Fruit fly (Drosophila melanogaster): ENCODE results near the gene TAF1B.

Gene TAF1B

DNA sequence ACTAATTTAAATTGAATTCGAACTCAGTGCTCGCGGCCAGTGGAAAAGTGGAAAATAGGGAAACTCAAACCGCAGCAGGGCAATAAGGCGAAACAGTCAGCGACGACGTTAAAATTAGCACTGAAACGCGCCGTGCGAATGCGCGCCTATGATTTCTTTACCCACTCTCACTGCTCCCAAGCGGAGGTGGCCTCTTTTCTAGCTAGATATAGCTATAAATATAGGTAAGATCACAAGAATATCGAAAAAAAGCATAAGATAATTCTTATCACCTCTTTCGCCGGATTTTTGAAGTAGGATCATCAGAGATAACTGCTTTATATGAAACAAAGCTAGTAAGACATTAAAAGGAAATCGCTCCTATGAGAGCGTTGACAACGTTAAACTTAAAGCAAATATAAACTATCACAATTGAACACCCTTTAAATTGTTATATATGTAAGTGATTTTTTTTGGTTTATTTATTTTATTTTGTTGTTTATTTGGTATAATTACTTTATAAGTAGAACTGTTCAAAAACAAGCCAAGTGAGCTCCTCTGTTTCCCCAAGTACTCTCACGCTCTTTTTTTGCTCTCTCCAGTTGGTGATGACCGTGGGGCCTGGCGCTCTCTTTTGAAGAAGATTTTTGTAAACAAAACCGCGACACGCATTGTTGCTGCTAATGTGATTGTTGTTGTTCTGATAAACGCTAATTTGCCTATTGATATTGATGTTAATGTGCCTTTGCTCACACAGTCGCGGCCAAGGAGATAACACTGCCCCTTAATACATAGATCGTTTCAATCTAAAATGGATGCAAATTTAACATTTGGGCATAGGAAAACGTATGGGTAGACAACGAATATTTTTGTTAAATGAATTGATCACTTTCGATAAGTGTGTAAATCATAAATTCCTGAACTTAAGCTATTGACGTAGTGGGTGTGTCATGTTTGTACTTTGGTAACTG, 4.1 kb downstream of the TAF1B start, which contains the start of gene tws (continued):
- no peak for TF ChIP-seq CG2889 (GFP tag; IDR thresholded peaks at IDR 0.05)
- no peak for TF ChIP-seq Fer2 (tag; optimal IDR thresholded peaks at IDR 0.05)
- peak; percentile 54 for TF ChIP-seq CG9727 (GFP tag; optimal IDR thresholded peaks at IDR 0.05)
- TF ChIP-seq crc (GFP tag; optimal IDR thresholded peaks at IDR 0.05), result peak; percentile 6
- TF ChIP-seq klu (GFP tag; IDR thresholded peaks at IDR 0.05), result no peak
- TF ChIP-seq dpn (GFP tag; optimal IDR thresholded peaks at IDR 0.05), result peak in 1 of 2 experiments; percentile 48
- TF ChIP-seq zfh2 (GFP tag; optimal IDR thresholded peaks at IDR 0.05), result peak; percentile 11
- TF ChIP-seq CG2678 (tag; optimal IDR thresholded peaks at IDR 0.05), result peak; percentile 64
- no peak for TF ChIP-seq CG7963 (GFP tag; IDR thresholded peaks at IDR 0.05; ENCODE audit: partially characterized antibody)
- TF ChIP-seq CG10431 (GFP tag; optimal IDR thresholded peaks at IDR 0.05), result peak; percentile 1
- TF ChIP-seq slp2 (GFP tag; optimal IDR thresholded peaks at IDR 0.05), result peak; percentile 30
- TF ChIP-seq CG6765 (GFP tag; optimal IDR thresholded peaks at IDR 0.05), result peak; percentile 59
- TF ChIP-seq ato (GFP tag; IDR thresholded peaks at IDR 0.05; ENCODE audit: partially characterized antibody), result no peak
- no peak for TF ChIP-seq vfl (GFP tag; optimal IDR thresholded peaks at IDR 0.05)
- TF ChIP-seq ken (GFP tag; IDR thresholded peaks at IDR 0.05), result no peak
- no peak for TF ChIP-seq gsb-n (tag; optimal IDR thresholded peaks at IDR 0.05)
- peak; percentile 0 for TF ChIP-seq CG15696 (tag; optimal IDR thresholded peaks at IDR 0.05)
- TF ChIP-seq B-H2 (GFP tag; optimal IDR thresholded peaks at IDR 0.05), result peak; percentile 4
- no peak for TF ChIP-seq CG8359 (GFP tag; optimal IDR thresholded peaks at IDR 0.05; ENCODE audit: borderline replicate concordance)
- TF ChIP-seq CG12299 (tag; optimal IDR thresholded peaks at IDR 0.05), result no peak
- TF ChIP-seq CG15011 (GFP tag; optimal IDR thresholded peaks at IDR 0.05), result peak; percentile 14
- TF ChIP-seq Antp (GFP tag; optimal IDR thresholded peaks at IDR 0.05), result no peak
- no peak for TF ChIP-seq ERR (GFP tag; optimal IDR thresholded peaks at IDR 0.05)
- peak; percentile 3 for TF ChIP-seq shn (GFP tag; optimal IDR thresholded peaks at IDR 0.05)
- TF ChIP-seq Optix (GFP tag; IDR thresholded peaks at IDR 0.05), result no peak
- peak; percentile 74 for TF ChIP-seq Atf6 (GFP tag; IDR thresholded peaks at IDR 0.05)
- no peak for TF ChIP-seq Rx (GFP tag; IDR thresholded peaks at IDR 0.05)
- no peak for TF ChIP-seq Hey (tag; optimal IDR thresholded peaks at IDR 0.05)
- TF ChIP-seq Hr3 (GFP tag; optimal IDR thresholded peaks at IDR 0.05), result peak; percentile 16
- no peak for TF ChIP-seq Abd-B (GFP tag; optimal IDR thresholded peaks at IDR 0.05)
- peak; percentile 12 for TF ChIP-seq CG16863 (GFP tag; optimal IDR thresholded peaks at IDR 0.05)
- TF ChIP-seq oc (tag; optimal IDR thresholded peaks at IDR 0.05), result peak; percentile 3
- peak; percentile 16 for TF ChIP-seq NC2β (GFP tag; optimal IDR thresholded peaks at IDR 0.05)
- no peak for TF ChIP-seq GATAe (GFP tag; conservative IDR thresholded peaks at IDR 0.05)
- no peak for TF ChIP-seq Taf1 (GFP tag; IDR thresholded peaks at IDR 0.05)
- TF ChIP-seq CG12155 (GFP tag; optimal IDR thresholded peaks at IDR 0.05), result no peak
- TF ChIP-seq sna (GFP tag; IDR thresholded peaks at IDR 0.05; ENCODE audit: partially characterized antibody), result no peak
- no peak for TF ChIP-seq tll (GFP tag; optimal IDR thresholded peaks at IDR 0.05)
- TF ChIP-seq en (GFP tag; optimal IDR thresholded peaks at IDR 0.05), result no peak
- TF ChIP-seq sens-2 (GFP tag; IDR thresholded peaks at IDR 0.05), result no peak
- peak; percentile 44 for TF ChIP-seq cwo (GFP tag; optimal IDR thresholded peaks at IDR 0.05)
- TF ChIP-seq tio (GFP tag; optimal IDR thresholded peaks at IDR 0.05), result peak; percentile 35
- peak; percentile 69 for TF ChIP-seq CG32532 (GFP tag; IDR thresholded peaks at IDR 0.05)
- TF ChIP-seq NC2α (GFP tag; optimal IDR thresholded peaks at IDR 0.05), result no peak
- TF ChIP-seq Rfx (GFP tag; IDR thresholded peaks at IDR 0.05), result peak; percentile 78
- peak; percentile 46; the same call in 1 of the 2 replicates for TF ChIP-seq Bgb (GFP tag; IDR thresholded peaks at IDR 0.05; ENCODE audit: partially characterized antibody)
- peak; percentile 19 for TF ChIP-seq Myb (GFP tag; optimal IDR thresholded peaks at IDR 0.05)
- no peak for TF ChIP-seq Side (GFP tag; optimal IDR thresholded peaks at IDR 0.05)
- no peak for TF ChIP-seq peb (GFP tag; IDR thresholded peaks at IDR 0.05)
